Fruit fly (Drosophila melanogaster) whole organism: ENCODE data around the gene CG10470.

Experiments used
- CG8478 ChIP-seq: fragments of >200 bp; optimal IDR thresholded peaks from 2 replicates; lab custom pipeline; 2018; ENCODE audit warnings: inconsistent platforms
- Dll ChIP-seq: fragments of >200 bp; optimal IDR thresholded peaks from 2 replicates; lab custom pipeline; 2017
- EcR ChIP-seq, 2 experiments: fragments of >200 bp; optimal IDR thresholded peaks; 2 replicates each; lab custom pipeline; 2017; ENCODE audit warnings: missing biosample characterization in 2 of 2, missing genetic modification characterization in 2 of 2, missing genetic modification reagents in 2 of 2
- pan ChIP-seq: fragments of >200 bp; optimal IDR thresholded peaks from 2 replicates; lab custom pipeline; 2017
- psq ChIP-seq: fragments of >200 bp; optimal IDR thresholded peaks from 2 replicates; lab custom pipeline; 2017
- usp ChIP-seq: fragments of >200 bp; optimal IDR thresholded peaks from 2 replicates; lab custom pipeline; 2017; ENCODE audit warnings: missing biosample characterization, missing genetic modification characterization, mixed read lengths

dm6 chr2L:19037455-19037854 lies 11.4 kb upstream of the CG10470 start:
- TF ChIP-seq CG8478 (lab: Kevin White, UChicago): no peak
- no peak for TF ChIP-seq Dll
- TF ChIP-seq usp (GFP tag; lab: Kevin White, UChicago): no peak
- TF ChIP-seq pan (lab: Kevin White, UChicago): no peak
- no peak for TF ChIP-seq psq
- no peak for TF ChIP-seq EcR (GFP tag; optimal IDR thresholded peaks at IDR 0.05; lab: Kevin White, UChicago)
